Worm (Caenorhabditis elegans) whole organism, young adult: ENCODE data around the gene clr-1.
A peak's percentile ranks its signal among the peaks of the same experiment; 100 is the strongest.

Source experiments
- aptf-2 ChIP-seq: fragments of 200-800 bp; sonication (Bioruptor generic); conservative IDR thresholded peaks from 2 replicates; pipeline ENCODE4 v1.3.6; 2022; ENCODE audit warnings: missing genetic modification reagents, missing genetic modification characterization, missing compliant biosample characterization
- cebp-2 ChIP-seq: fragments of 200-800 bp; sonication (Bioruptor generic); IDR thresholded peaks from 2 replicates; pipeline ENCODE4 v1.3.6; 2022; ENCODE audit warnings: missing genetic modification characterization, missing compliant biosample characterization
- ceh-27 ChIP-seq: fragments of 200-800 bp; sonication (Bioruptor generic); optimal IDR thresholded peaks from 2 replicates; lab custom pipeline; 2018; ENCODE audit warnings: mild to moderate bottlenecking, missing genetic modification characterization, moderate library complexity, missing compliant biosample characterization
- ceh-40 ChIP-seq: fragments of 200-800 bp; sonication (Bioruptor generic); IDR thresholded peaks from 2 replicates; pipeline ENCODE4 v1.3.6; 2022; ENCODE audit warnings: missing genetic modification characterization, missing compliant biosample characterization
- chd-7 ChIP-seq: sonication (generic microtip); optimal IDR thresholded peaks from 2 replicates; lab custom pipeline; 2016; ENCODE audit warnings: mild to moderate bottlenecking, missing genetic modification characterization, moderate library complexity, missing compliant biosample characterization
- let-526 ChIP-seq: fragments of 200-800 bp; sonication (Bioruptor generic); IDR thresholded peaks from 2 replicates; pipeline ENCODE4 v1.3.6; 2022; ENCODE audit warnings: missing genetic modification reagents, missing genetic modification characterization, missing compliant biosample characterization
- madf-8 ChIP-seq: fragments of 200-800 bp; sonication (Bioruptor generic); conservative IDR thresholded peaks from 2 replicates; pipeline ENCODE4 v1.3.6; 2022; ENCODE audit warnings: missing genetic modification reagents, missing genetic modification characterization, missing compliant biosample characterization
- pbrm-1 ChIP-seq: fragments of 200-800 bp; sonication (Bioruptor generic); IDR thresholded peaks from 2 replicates; pipeline ENCODE4 v1.3.6; 2022; ENCODE audit warnings: missing genetic modification reagents, missing genetic modification characterization, missing compliant biosample characterization
- snpc-3.4 ChIP-seq: sonication (generic microtip); optimal IDR thresholded peaks from 2 replicates; lab custom pipeline; 2017; ENCODE audit warnings: missing genetic modification characterization, mild to moderate bottlenecking, missing compliant biosample characterization, antibody characterized with exemption, moderate library complexity, missing genotype, missing genetic modification reagents
- tlf-1 ChIP-seq: fragments of 200-800 bp; sonication (Bioruptor generic); optimal IDR thresholded peaks from 2 replicates; lab custom pipeline; 2018; ENCODE audit warnings: mild to moderate bottlenecking, missing genetic modification characterization, missing compliant biosample characterization
- zfh-2 ChIP-seq: fragments of 200-800 bp; sonication (Bioruptor generic); conservative IDR thresholded peaks from 2 replicates; pipeline ENCODE4 v1.3.6; 2022; ENCODE audit warnings: missing genetic modification reagents, missing genetic modification characterization, missing compliant biosample characterization

DNA sequence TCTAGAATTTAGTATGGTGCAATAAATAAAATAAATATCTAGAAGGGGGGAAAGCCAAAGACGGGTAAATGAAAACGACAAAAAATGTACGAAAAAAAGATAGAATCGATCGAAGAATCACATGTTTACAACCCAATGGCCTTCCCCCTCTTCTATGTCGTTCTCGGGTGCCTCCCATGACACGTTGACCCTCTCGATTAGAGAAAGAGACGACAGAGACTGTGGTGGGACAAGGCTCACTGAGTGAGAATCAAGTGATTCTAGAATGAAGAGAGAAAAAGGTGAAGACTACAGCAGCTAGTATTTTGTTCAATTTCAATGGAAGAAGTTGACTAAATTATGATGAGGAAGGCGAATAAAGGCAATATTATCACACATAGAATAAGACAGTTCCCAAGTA, 40.1 kb upstream of the clr-1 start:
- TF ChIP-seq madf-8 (GFP tag; lab: Robert Waterston, UW) (no peak), ceh-40 (GFP tag; lab: Robert Waterston, UW) (no peak), pbrm-1 (GFP tag; lab: Robert Waterston, UW) (no peak), ceh-27 (peak; percentile 57), aptf-2 (GFP tag; lab: Robert Waterston, UW) (no peak), tlf-1 (GFP tag; lab: Kevin White, UChicago) (no peak), chd-7 (no peak), let-526 (GFP tag; lab: Robert Waterston, UW) (no peak), snpc-3.4 (no peak), zfh-2 (no peak), cebp-2 (GFP tag; lab: Robert Waterston, UW) (no peak)
